Fruit fly (Drosophila melanogaster) whole organism, embryonic: Measurements from ENCODE around the gene Dmtn.

Experiments
- Aef1 ChIP-seq: fragments of 200-800 bp; sonication (Bioruptor generic); IDR thresholded peaks from 3 replicates; pipeline ENCODE4 v1.3.6; 2022; ENCODE audit warnings: missing biosample characterization, missing genetic modification characterization
- Atf6 ChIP-seq: fragments of 200-800 bp; sonication (Bioruptor generic); IDR thresholded peaks from 2 replicates; pipeline ENCODE4 v1.3.6; 2022; ENCODE audit warnings: missing biosample characterization, missing genetic modification characterization
- CG10959 ChIP-seq: fragments of 200-800 bp; sonication (Bioruptor generic); IDR thresholded peaks from 2 replicates; pipeline ENCODE4 v1.3.6; 2022; ENCODE audit warnings: missing biosample characterization, missing genetic modification characterization
- CG11723 ChIP-seq: fragments of 200-800 bp; sonication (Bioruptor generic); optimal IDR thresholded peaks from 2 replicates; lab custom pipeline; 2017; ENCODE audit warnings: missing biosample characterization, mild to moderate bottlenecking, missing genetic modification characterization
- CG12155 ChIP-seq: fragments of 200-800 bp; sonication (Bioruptor generic); optimal IDR thresholded peaks from 3 replicates; lab custom pipeline; 2016; ENCODE audit warnings: missing biosample characterization, missing genetic modification characterization
- CG12236 ChIP-seq: fragments of 200-800 bp; sonication (Bioruptor generic); optimal IDR thresholded peaks from 2 replicates; lab custom pipeline; 2016; ENCODE audit warnings: missing biosample characterization, missing genetic modification characterization
- CG12744 ChIP-seq: fragments of 200-800 bp; sonication (Bioruptor generic); optimal IDR thresholded peaks from 2 replicates; lab custom pipeline; 2016; ENCODE audit warnings: missing biosample characterization, missing genetic modification characterization
- CG14014 ChIP-seq: fragments of 200-800 bp; sonication (Bioruptor generic); IDR thresholded peaks from 2 replicates; pipeline ENCODE4 v1.3.6; 2022; ENCODE audit warnings: missing biosample characterization, missing genetic modification characterization
- CG1602 ChIP-seq: fragments of 200-800 bp; sonication (Bioruptor generic); optimal IDR thresholded peaks from 3 replicates; lab custom pipeline; 2016; ENCODE audit warnings: missing biosample characterization, missing genetic modification characterization
- CG1647 ChIP-seq: fragments of 200-800 bp; sonication (Bioruptor generic); optimal IDR thresholded peaks from 3 replicates; lab custom pipeline; 2016; ENCODE audit warnings: missing biosample characterization, missing genetic modification characterization
- CG17359 ChIP-seq: fragments of 200-800 bp; sonication (Bioruptor generic); optimal IDR thresholded peaks from 3 replicates; lab custom pipeline; 2018; ENCODE audit warnings: missing biosample characterization, mild to moderate bottlenecking, missing genetic modification characterization, moderate library complexity
- CG17612 ChIP-seq: fragments of 200-800 bp; sonication (Bioruptor generic); IDR thresholded peaks from 2 replicates; pipeline ENCODE4 v1.3.6; 2022; ENCODE audit warnings: missing biosample characterization, missing genetic modification characterization
- CG18619 ChIP-seq: fragments of 200-800 bp; sonication (Bioruptor generic); optimal IDR thresholded peaks from 3 replicates; lab custom pipeline; 2017; ENCODE audit warnings: missing biosample characterization, mild to moderate bottlenecking, missing genetic modification characterization
- CG2712 ChIP-seq: fragments of 200-800 bp; optimal IDR thresholded peaks from 3 replicates; lab custom pipeline; 2019; ENCODE audit warnings: missing biosample characterization, mild to moderate bottlenecking, missing genetic modification characterization, moderate library complexity
- CG31365 ChIP-seq: fragments of 200-800 bp; sonication (Bioruptor generic); optimal IDR thresholded peaks from 2 replicates; lab custom pipeline; 2018; ENCODE audit warnings: missing biosample characterization, mild to moderate bottlenecking, missing genetic modification characterization
- CG34376 ChIP-seq: fragments of 200-800 bp; sonication (Bioruptor generic); optimal IDR thresholded peaks from 2 replicates; lab custom pipeline; 2018; ENCODE audit warnings: missing biosample characterization, mild to moderate bottlenecking, missing genetic modification characterization
- CG4820 ChIP-seq: fragments of 200-800 bp; sonication (Bioruptor generic); optimal IDR thresholded peaks from 3 replicates; lab custom pipeline; 2016; ENCODE audit warnings: missing biosample characterization, missing genetic modification characterization
- CG5953 ChIP-seq: fragments of 200-800 bp; sonication (Bioruptor generic); IDR thresholded peaks from 2 replicates; pipeline ENCODE4 v1.3.6; 2022; ENCODE audit warnings: missing biosample characterization, missing genetic modification characterization
- CG8478 ChIP-seq: fragments of >200 bp; optimal IDR thresholded peaks from 2 replicates; lab custom pipeline; 2018
- CG9876 ChIP-seq: fragments of 200-800 bp; sonication (Bioruptor generic); optimal IDR thresholded peaks from 2 replicates; lab custom pipeline; 2016; ENCODE audit warnings: missing biosample characterization, missing genetic modification characterization
- CG9932 ChIP-seq: fragments of 200-800 bp; sonication (Bioruptor generic); IDR thresholded peaks from 2 replicates; pipeline ENCODE4 v1.3.6; 2022; ENCODE audit warnings: missing biosample characterization, missing genetic modification characterization
- Dip2 ChIP-seq: fragments of 200-800 bp; sonication (Bioruptor generic); IDR thresholded peaks from 2 replicates; pipeline ENCODE4 v1.3.6; 2022; ENCODE audit warnings: missing biosample characterization, missing genetic modification characterization
- Dip3 ChIP-seq: fragments of 200-800 bp; sonication (Bioruptor generic); optimal IDR thresholded peaks from 3 replicates; lab custom pipeline; 2016; ENCODE audit warnings: missing biosample characterization, missing genetic modification characterization
- Dref ChIP-seq: fragments of 200-800 bp; sonication (Bioruptor generic); IDR thresholded peaks from 2 replicates; pipeline ENCODE4 v1.3.6; 2022; ENCODE audit warnings: missing biosample characterization, missing genetic modification characterization
- Ets65A ChIP-seq: fragments of 200-800 bp; sonication (Bioruptor generic); peaks from one replicate; lab custom pipeline; 2016; ENCODE audit warnings: missing biosample characterization, missing genetic modification characterization
- GATAe ChIP-seq: fragments of 200-800 bp; sonication (Bioruptor generic); conservative IDR thresholded peaks from 2 replicates; pipeline ENCODE4 v1.3.6; 2022; ENCODE audit warnings: missing biosample characterization, missing genetic modification characterization
- Hr3 ChIP-seq: fragments of 200-800 bp; sonication (Bioruptor generic); optimal IDR thresholded peaks from 3 replicates; lab custom pipeline; 2016; ENCODE audit warnings: missing biosample characterization, missing genetic modification characterization
- Lim3 ChIP-seq: fragments of 200-800 bp; sonication (Bioruptor generic); IDR thresholded peaks from 2 replicates; pipeline ENCODE4 v1.3.6; 2022; ENCODE audit warnings: missing biosample characterization, missing genetic modification characterization
- Max ChIP-seq: fragments of 200-800 bp; sonication (Bioruptor generic); optimal IDR thresholded peaks from 2 replicates; lab custom pipeline; 2016; ENCODE audit warnings: missing biosample characterization, mild to moderate bottlenecking, missing genetic modification characterization
- Meics ChIP-seq: fragments of 200-800 bp; sonication (Bioruptor generic); optimal IDR thresholded peaks from 2 replicates; lab custom pipeline; 2017; ENCODE audit warnings: missing biosample characterization, mild to moderate bottlenecking, missing genetic modification characterization
- Rfx ChIP-seq: fragments of 200-800 bp; sonication (Bioruptor generic); IDR thresholded peaks from 2 replicates; pipeline ENCODE4 v1.3.6; 2022; ENCODE audit warnings: missing biosample characterization, missing genetic modification characterization
- Spps ChIP-seq: fragments of 200-800 bp; sonication (Bioruptor generic); optimal IDR thresholded peaks from 2 replicates; lab custom pipeline; 2018; ENCODE audit warnings: missing biosample characterization, mild to moderate bottlenecking, missing genetic modification characterization
- Sry-β ChIP-seq: fragments of 200-800 bp; sonication (Bioruptor generic); optimal IDR thresholded peaks from 2 replicates; lab custom pipeline; 2018; ENCODE audit warnings: missing biosample characterization, mild to moderate bottlenecking, missing genetic modification characterization, moderate library complexity
- Stat92E ChIP-seq, 3 experiments: fragments of >200 bp in 2 of 3; fragments of 200-800 bp in 1 of 3; sonication (Bioruptor generic) in 1 of 3; optimal IDR thresholded peaks; 2 replicates each; lab custom pipeline; 2017 to 2019; ENCODE audit warnings: missing biosample characterization in 3 of 3, missing genetic modification characterization in 3 of 3, mild to moderate bottlenecking in 1 of 3, moderate library complexity in 1 of 3
- Taf1 ChIP-seq: fragments of 200-800 bp; sonication (Bioruptor generic); IDR thresholded peaks from 2 replicates; pipeline ENCODE4 v1.3.6; 2022; ENCODE audit warnings: missing biosample characterization, missing genetic modification characterization
- Trl ChIP-seq, 3 experiments: fragments of >200 bp in 2 of 3; fragments of 200-800 bp in 1 of 3; sonication (Bioruptor generic) in 1 of 3; optimal IDR thresholded peaks; 2 replicates in 1 of 3; 3 replicates in 2 of 3; lab custom pipeline; 2016 to 2017; ENCODE audit warnings: missing biosample characterization in 1 of 3, missing genetic modification characterization in 1 of 3
- Xbp1 ChIP-seq: fragments of 200-800 bp; sonication (Bioruptor generic); optimal IDR thresholded peaks from 3 replicates; lab custom pipeline; 2016; ENCODE audit warnings: missing biosample characterization, mild to moderate bottlenecking, missing genetic modification characterization
- Xrp1 ChIP-seq: fragments of 200-800 bp; sonication (Bioruptor generic); IDR thresholded peaks from 2 replicates; pipeline ENCODE4 v1.3.6; 2022; ENCODE audit warnings: missing biosample characterization, missing genetic modification characterization
- ab ChIP-seq: fragments of 200-800 bp; sonication (Bioruptor generic); optimal IDR thresholded peaks from 2 replicates; lab custom pipeline; 2016; ENCODE audit warnings: missing biosample characterization, missing genetic modification characterization
- az2 ChIP-seq: fragments of 200-800 bp; sonication (Bioruptor generic); optimal IDR thresholded peaks from 3 replicates; lab custom pipeline; 2016; ENCODE audit warnings: missing biosample characterization, missing genetic modification characterization
- bab2 ChIP-seq: fragments of 200-800 bp; sonication (Bioruptor generic); optimal IDR thresholded peaks from 2 replicates; lab custom pipeline; 2016; ENCODE audit warnings: missing biosample characterization, missing genetic modification characterization
- cad ChIP-seq: fragments of >200 bp; optimal IDR thresholded peaks from 2 replicates; lab custom pipeline; 2017; ENCODE audit warnings: missing biosample characterization, missing genetic modification characterization
- dmrt11E ChIP-seq: fragments of 200-800 bp; sonication (Bioruptor generic); optimal IDR thresholded peaks from 3 replicates; lab custom pipeline; 2018; ENCODE audit warnings: missing biosample characterization, mild to moderate bottlenecking, missing genetic modification characterization, moderate library complexity
- dpn ChIP-seq, 2 experiments: fragments of 200-800 bp; sonication (Bioruptor generic); optimal IDR thresholded peaks; 3 replicates each; lab custom pipeline; 2016; ENCODE audit warnings: missing biosample characterization in 2 of 2, missing genetic modification characterization in 2 of 2
- fd64A ChIP-seq: fragments of 200-800 bp; sonication (Bioruptor generic); optimal IDR thresholded peaks from 3 replicates; lab custom pipeline; 2018; ENCODE audit warnings: missing biosample characterization, mild to moderate bottlenecking, missing genetic modification characterization
- grau ChIP-seq: fragments of 200-800 bp; optimal IDR thresholded peaks from 3 replicates; lab custom pipeline; 2019; ENCODE audit warnings: missing biosample characterization, mild to moderate bottlenecking, missing genetic modification characterization, moderate library complexity
- hb ChIP-seq: fragments of 200-800 bp; sonication (Bioruptor generic); IDR thresholded peaks from 3 replicates; pipeline ENCODE4 v1.3.6; 2022; ENCODE audit warnings: missing biosample characterization, missing genetic modification characterization; ENCODE audit not compliant: partially characterized antibody
- kni ChIP-seq: fragments of 200-800 bp; sonication (Bioruptor generic); optimal IDR thresholded peaks from 3 replicates; lab custom pipeline; 2017; ENCODE audit warnings: mild to moderate bottlenecking, missing biosample characterization, missing genetic modification reagents, missing genetic modification characterization
- nmo ChIP-seq: fragments of 200-800 bp; sonication (Bioruptor generic); optimal IDR thresholded peaks from 2 replicates; lab custom pipeline; 2018; ENCODE audit warnings: missing biosample characterization, mild to moderate bottlenecking, missing genetic modification characterization, moderate library complexity
- ranshi ChIP-seq: fragments of 200-800 bp; sonication (Bioruptor generic); IDR thresholded peaks from 2 replicates; pipeline ENCODE4 v1.3.6; 2022; ENCODE audit warnings: missing biosample characterization, missing genetic modification characterization
- run ChIP-seq: fragments of 200-800 bp; sonication (Bioruptor generic); optimal IDR thresholded peaks from 3 replicates; lab custom pipeline; 2018; ENCODE audit warnings: missing biosample characterization, mild to moderate bottlenecking, missing genetic modification characterization
- toy ChIP-seq: fragments of 200-800 bp; sonication (Bioruptor generic); IDR thresholded peaks from 2 replicates; pipeline ENCODE4 v1.3.6; 2022; ENCODE audit warnings: missing biosample characterization, missing genetic modification characterization

Gene Dmtn

dm6 chr3R:6404174-6404573 lies 1.5 kb downstream of the Dmtn start (continued):
- peak; percentile 67 for TF ChIP-seq dmrt11E
- peak; percentile 78 to 80 for TF ChIP-seq dpn (GFP tag; optimal IDR thresholded peaks at IDR 0.05; lab: Kevin White, UChicago)
- peak; percentile 63 for TF ChIP-seq Dip3 (GFP tag; lab: Kevin White, UChicago)
- peak; percentile 79 for TF ChIP-seq CG17612
- peak; percentile 83 for TF ChIP-seq Taf1
- peak; percentile 60 for TF ChIP-seq Max (GFP tag; lab: Kevin White, UChicago)
- peak; percentile 68; the same call in 1 of the 2 replicates for TF ChIP-seq CG5953 (GFP tag; lab: Robert Waterston, UW)
- TF ChIP-seq Spps, result peak; percentile 66
- no peak for TF ChIP-seq Dip2 (GFP tag; lab: Robert Waterston, UW)
- no peak for TF ChIP-seq Trl (optimal IDR thresholded peaks at IDR 0.05; lab: Kevin White, UChicago)
- TF ChIP-seq Trl (GFP tag; optimal IDR thresholded peaks at IDR 0.05; lab: Kevin White, UChicago), result peak; percentile 79
- peak; percentile 91 for TF ChIP-seq Xrp1 (GFP tag; lab: Robert Waterston, UW)
- 0 out of 2 replicates have a peak, but pooled peaks have one; percentile 24 for TF ChIP-seq Lim3 (GFP tag; lab: Robert Waterston, UW)
- TF ChIP-seq CG17359, result peak; percentile 87
- peak; percentile 87 for TF ChIP-seq CG14014 (GFP tag; lab: Robert Waterston, UW)
- peak; percentile 66 for TF ChIP-seq CG11723 (GFP tag; lab: Kevin White, UChicago)
- TF ChIP-seq CG31365, result peak; percentile 26
- no peak for TF ChIP-seq hb
- TF ChIP-seq toy, result no peak; the same call in 1 of the 2 replicates
- TF ChIP-seq Ets65A (GFP tag; lab: Kevin White, UChicago), result peak; percentile 96
- peak; percentile 91 for TF ChIP-seq Rfx (GFP tag; lab: Robert Waterston, UW)
- peak; percentile 64 for TF ChIP-seq CG12744 (GFP tag; lab: Kevin White, UChicago)
- TF ChIP-seq nmo (GFP tag; lab: Kevin White, UChicago), result peak; percentile 83
- TF ChIP-seq Atf6, result peak; percentile 87
- peak; percentile 21 for TF ChIP-seq fd64A (GFP tag; lab: Kevin White, UChicago)
- TF ChIP-seq Meics (GFP tag; lab: Kevin White, UChicago), result peak; percentile 80
- TF ChIP-seq Stat92E (GFP tag; optimal IDR thresholded peaks at IDR 0.05; lab: Kevin White, UChicago), result no peak
- TF ChIP-seq CG10959, result no peak; the same call in 1 of the 2 replicates
- TF ChIP-seq CG8478, result no peak
- no peak for TF ChIP-seq Sry-β (GFP tag; lab: Kevin White, UChicago)
- peak; percentile 64 for TF ChIP-seq CG12236 (GFP tag; lab: Kevin White, UChicago)
- TF ChIP-seq Dref (GFP tag; lab: Robert Waterston, UW), result no peak
- TF ChIP-seq bab2 (GFP tag; lab: Kevin White, UChicago), result peak; percentile 78
- peak; percentile 82 for TF ChIP-seq CG2712 (tag; lab: Kevin White, UChicago)
- TF ChIP-seq GATAe (GFP tag; lab: Robert Waterston, UW), result peak; percentile 42; the same call in 1 of the 2 replicates
- peak; percentile 73 for TF ChIP-seq CG4820 (GFP tag; lab: Kevin White, UChicago)
- peak; percentile 86 for TF ChIP-seq ranshi
- no peak for TF ChIP-seq CG34376 (GFP tag; lab: Kevin White, UChicago)
- peak; percentile 80 for TF ChIP-seq Hr3 (GFP tag; lab: Kevin White, UChicago)
- TF ChIP-seq cad (GFP tag; lab: Kevin White, UChicago), result no peak
- TF ChIP-seq ab (GFP tag; lab: Kevin White, UChicago), result peak; percentile 43
- peak; percentile 83 for TF ChIP-seq Aef1
- TF ChIP-seq CG1602 (GFP tag; lab: Kevin White, UChicago), result peak; percentile 72
- peak; percentile 81 for TF ChIP-seq CG9932 (GFP tag; lab: Robert Waterston, UW)
- no peak for TF ChIP-seq CG9876 (GFP tag; lab: Kevin White, UChicago)
- TF ChIP-seq CG12155 (GFP tag; lab: Kevin White, UChicago), result peak; percentile 71
- peak; percentile 58 for TF ChIP-seq run (tag; lab: Kevin White, UChicago)
- peak; percentile 84 for TF ChIP-seq Xbp1 (GFP tag; lab: Kevin White, UChicago)
- peak; percentile 73 for TF ChIP-seq CG18619 (GFP tag; lab: Kevin White, UChicago)
- peak; percentile 80 for TF ChIP-seq grau (tag; lab: Kevin White, UChicago)
- peak; percentile 45 for TF ChIP-seq CG1647 (GFP tag; lab: Kevin White, UChicago)
- TF ChIP-seq az2 (GFP tag; lab: Kevin White, UChicago), result peak; percentile 81
- no peak for TF ChIP-seq kni (GFP tag; lab: Kevin White, UChicago)
